Fruit fly (Drosophila melanogaster) whole organism, embryonic: Measurements from ENCODE around the gene Cyp309a1.

Experiments used
- CG30403 ChIP-seq: fragments of 200-800 bp; sonication (Bioruptor generic); optimal IDR thresholded peaks from 3 replicates; lab custom pipeline; 2016; ENCODE audit warnings: missing biosample characterization, missing genetic modification characterization
- Fer1 ChIP-seq: fragments of 200-800 bp; sonication (Bioruptor generic); optimal IDR thresholded peaks from 2 replicates; lab custom pipeline; 2017; ENCODE audit warnings: missing biosample characterization, mild to moderate bottlenecking, missing genetic modification characterization
- aop ChIP-seq: fragments of 200-800 bp; sonication (Bioruptor generic); IDR thresholded peaks from 2 replicates; pipeline ENCODE4 v1.3.6; 2022; ENCODE audit warnings: missing biosample characterization, missing genetic modification characterization
- gcm ChIP-seq: fragments of 200-800 bp; sonication (Bioruptor generic); optimal IDR thresholded peaks from 2 replicates; lab custom pipeline; 2019; ENCODE audit warnings: missing biosample characterization, mild to moderate bottlenecking, missing genetic modification characterization, moderate library complexity
- hkb ChIP-seq, 2 experiments: fragments of 200-800 bp in 1 of 2; fragments of >200 bp in 1 of 2; sonication (Bioruptor generic) in 1 of 2; IDR thresholded peaks in 1 of 2; optimal IDR thresholded peaks in 1 of 2; 2 replicates each; pipeline versions ENCODE4 v1.3.6 to Lab custom; 2017 to 2022; ENCODE audit warnings: missing biosample characterization in 1 of 2, missing genetic modification characterization in 1 of 2
- jing ChIP-seq: fragments of 200-800 bp; sonication (Bioruptor generic); optimal IDR thresholded peaks from 2 replicates; lab custom pipeline; 2018; ENCODE audit warnings: missing biosample characterization, mild to moderate bottlenecking, missing genetic modification characterization

- TF ChIP-seq hkb (optimal IDR thresholded peaks at IDR 0.05; lab: Kevin White, UChicago) = peak; percentile 80
- peak; percentile 31; the same call in 1 of the 2 replicates for TF ChIP-seq hkb (GFP tag; IDR thresholded peaks at IDR 0.05; lab: Robert Waterston, UW)
- peak; percentile 52 for TF ChIP-seq Fer1 (GFP tag; lab: Kevin White, UChicago)
- TF ChIP-seq gcm (GFP tag; lab: Kevin White, UChicago) = no peak
- TF ChIP-seq jing = no peak
- TF ChIP-seq aop (GFP tag; lab: Robert Waterston, UW) = 0 out of 2 replicates have a peak, but pooled peaks have one; percentile 14
- TF ChIP-seq CG30403 (GFP tag; lab: Kevin White, UChicago) = peak; percentile 53
These were observed 20.7 kb upstream of the Cyp309a1 start, which contains the start of gene Drp1 for dm6 chr2L:2585285-2585684.
